Worm (Caenorhabditis elegans) whole organism, L4/young adult: ENCODE measurements around the gene Y73F8A.35.

Experiments used
- W03F9.2 ChIP-seq: fragments of 150-350 bp; optimal IDR thresholded peaks from 2 replicates; lab custom pipeline; 2014; ENCODE audit warnings: missing biosample characterization, missing genetic modification characterization
- dao-5 ChIP-seq: sonication (generic microtip); optimal IDR thresholded peaks from 2 replicates; lab custom pipeline; 2016; ENCODE audit warnings: missing genotype, missing genetic modification characterization, moderate library complexity, missing compliant biosample characterization

- TF ChIP-seq W03F9.2 (tag; lab: Kevin White, UChicago) (no peak), dao-5 (no peak)
Observed at ce11 chrIV:15588879-15589278, 49.1 kb upstream of the Y73F8A.35 start.
